Fruit fly (Drosophila melanogaster): ENCODE measurements around the gene MED7.

The MED7 gene

dm6 chr3R:10784058-10784499, 23.2 kb upstream of the MED7 start, which contains the start of the genes mRpL37 and Rbp1 (continued):
- TF ChIP-seq CG1529 (GFP tag; optimal IDR thresholded peaks at IDR 0.05): peak; percentile 24
- TF ChIP-seq CG6791 (GFP tag; IDR thresholded peaks at IDR 0.05; ENCODE audit: partially characterized antibody): peak; percentile 60; the same call in 2 of the 3 replicates
- TF ChIP-seq CG10321 (GFP tag; IDR thresholded peaks at IDR 0.05): no peak
- TF ChIP-seq Rx (GFP tag; IDR thresholded peaks at IDR 0.05): no peak; the same call in 1 of the 2 replicates
- TF ChIP-seq CG32532 (GFP tag; IDR thresholded peaks at IDR 0.05): peak; percentile 85
- TF ChIP-seq gcm2 (GFP tag; optimal IDR thresholded peaks at IDR 0.05): no peak
- peak; percentile 79 for TF ChIP-seq CG16815 (GFP tag; optimal IDR thresholded peaks at IDR 0.05)
- TF ChIP-seq Meics (GFP tag; optimal IDR thresholded peaks at IDR 0.05): peak; percentile 65
- TF ChIP-seq dati (GFP tag; IDR thresholded peaks at IDR 0.05): no peak
- no peak for TF ChIP-seq NC2α (GFP tag; optimal IDR thresholded peaks at IDR 0.05)
- TF ChIP-seq CG34224 (GFP tag; IDR thresholded peaks at IDR 0.05; ENCODE audit: partially characterized antibody): peak; percentile 79
- TF ChIP-seq CG10147 (GFP tag; optimal IDR thresholded peaks at IDR 0.05): peak; percentile 86
- TF ChIP-seq E2f2 (GFP tag; IDR thresholded peaks at IDR 0.05): peak; percentile 57
- TF ChIP-seq NC2β (GFP tag; optimal IDR thresholded peaks at IDR 0.05): peak; percentile 45
- TF ChIP-seq CG30403 (GFP tag; optimal IDR thresholded peaks at IDR 0.05): peak; percentile 91
- peak; percentile 81 for TF ChIP-seq Med (GFP tag)
- TF ChIP-seq stwl (tag; optimal IDR thresholded peaks at IDR 0.05): peak; percentile 66
- TF ChIP-seq NfI (GFP tag; optimal IDR thresholded peaks at IDR 0.05): peak; percentile 71
- TF ChIP-seq Neu2 (GFP tag; optimal IDR thresholded peaks at IDR 0.05; ENCODE audit: borderline replicate concordance): no peak
- peak; percentile 91 for TF ChIP-seq CG9932 (GFP tag; IDR thresholded peaks at IDR 0.05)
- peak; percentile 19 for TF ChIP-seq CG11723 (GFP tag; optimal IDR thresholded peaks at IDR 0.05)
- TF ChIP-seq CG33213 (GFP tag; optimal IDR thresholded peaks at IDR 0.05): no peak
- TF ChIP-seq Atf3 (GFP tag; optimal IDR thresholded peaks at IDR 0.05): no peak
- TF ChIP-seq oc (tag; optimal IDR thresholded peaks at IDR 0.05): no peak
- no peak for TF ChIP-seq CG3163 (GFP tag; optimal IDR thresholded peaks at IDR 0.05)
- no peak for TF ChIP-seq da (GFP tag; optimal IDR thresholded peaks at IDR 0.05)
- peak; percentile 72 for TF ChIP-seq HmgZ (tag; optimal IDR thresholded peaks at IDR 0.05)
- peak; percentile 75 for TF ChIP-seq CG9727 (GFP tag; optimal IDR thresholded peaks at IDR 0.05)
- peak; percentile 71; the same call in 1 of the 2 replicates for TF ChIP-seq HLH3B (GFP tag; IDR thresholded peaks at IDR 0.05)
- TF ChIP-seq CG14965 (GFP tag; optimal IDR thresholded peaks at IDR 0.05; ENCODE audit: borderline replicate concordance): no peak
- no peak for TF ChIP-seq scrt (GFP tag; optimal IDR thresholded peaks at IDR 0.05)
- TF ChIP-seq fd96Cb (tag; optimal IDR thresholded peaks at IDR 0.05): peak; percentile 59
- TF ChIP-seq CG2120 (GFP tag; optimal IDR thresholded peaks at IDR 0.05): peak; percentile 80
- TF ChIP-seq sima (GFP tag; optimal IDR thresholded peaks at IDR 0.05): no peak
- peak; percentile 88 for TF ChIP-seq CG9215 (GFP tag; IDR thresholded peaks at IDR 0.05)
- TF ChIP-seq gem (tag; optimal IDR thresholded peaks at IDR 0.05): peak; percentile 88
- TF ChIP-seq Optix (GFP tag; IDR thresholded peaks at IDR 0.05): no peak
- TF ChIP-seq tio (GFP tag; optimal IDR thresholded peaks at IDR 0.05): peak; percentile 66
- peak; percentile 20 for TF ChIP-seq Elba2 (GFP tag; optimal IDR thresholded peaks at IDR 0.05)
- TF ChIP-seq Oaz (GFP tag; IDR thresholded peaks at IDR 0.05): no peak
- TF ChIP-seq row (GFP tag; IDR thresholded peaks at IDR 0.05): peak; percentile 97
- no peak for TF ChIP-seq tup (GFP tag; optimal IDR thresholded peaks at IDR 0.05)
- no peak for TF ChIP-seq CG12236 (GFP tag; optimal IDR thresholded peaks at IDR 0.05)
- peak; percentile 15 for TF ChIP-seq Dip3 (GFP tag; optimal IDR thresholded peaks at IDR 0.05)
- TF ChIP-seq Sox100B (GFP tag; optimal IDR thresholded peaks at IDR 0.05): peak; percentile 72
- TF ChIP-seq CG10654 (GFP tag; optimal IDR thresholded peaks at IDR 0.05): peak; percentile 65
- peak; percentile 80 for TF ChIP-seq CG33557 (GFP tag; optimal IDR thresholded peaks at IDR 0.05)
- peak; percentile 70 for TF ChIP-seq lmd (GFP tag; IDR thresholded peaks at IDR 0.05)
- no peak for TF ChIP-seq CG9876 (GFP tag; optimal IDR thresholded peaks at IDR 0.05)
- TF ChIP-seq CrebB (tag; optimal IDR thresholded peaks at IDR 0.05): no peak
- TF ChIP-seq HLH4C (GFP tag; IDR thresholded peaks at IDR 0.05; ENCODE audit: partially characterized antibody): peak; percentile 90

All from whole organism, embryonic.